Fruit fly (Drosophila melanogaster) ovary, adult (tissue): ENCODE measurements around the gene CG14949.

Experiments used
- CG17801 ChIP-seq: fragments of 200-800 bp; optimal IDR thresholded peaks from 2 replicates; lab custom pipeline; 2019; ENCODE audit warnings: missing biosample characterization, mild to moderate bottlenecking, missing genetic modification characterization, moderate library complexity; ENCODE audit not compliant: partially characterized antibody

The CG14949 gene

dm6 chr3L:2643324-2643723 is at the start of gene CG14949:
Gene CG14949 (minus strand): TSS chr3L:2643424.
- TF ChIP-seq CG17801: no peak

- no peak for TF ChIP-seq CG17801
Observed at dm6 chr3L:2661322-2661721, 18.1 kb upstream of the CG14949 start, which contains the start of gene CG33234. Gene CG33234 (plus strand): TSS chr3L:2661622.

dm6 chr3L:2659339-2659738 is 16.1 kb upstream of the CG14949 start, which contains the start of gene CG33233:
Gene CG33233 (plus strand): TSS chr3L:2659639.
- TF ChIP-seq CG17801: no peak

- TF ChIP-seq CG17801: peak; percentile 71
Observed at dm6 chr3L:2651800-2652199, 8.6 kb upstream of the CG14949 start, which contains the start of the genes ProRS-m, CG42304 and Snup. Gene ProRS-m (minus strand): TSS chr3L:2651850. Gene CG42304 (plus strand): TSS chr3L:2652088. Gene Snup (plus strand): TSS chr3L:2652088.

dm6 chr3L:2647523-2648378 is 4.5 kb upstream of the CG14949 start, which contains the start of gene CG1246:
Gene CG1246 (plus strand): TSS chr3L:2648048.
- TF ChIP-seq CG17801: no peak

dm6 chr3L:2645068-2645467 is 1.8 kb upstream of the CG14949 start, which contains the start of gene CG1143:
Gene CG1143 (plus strand): TSS chr3L:2645368.
- no peak for TF ChIP-seq CG17801

- peak; percentile 36 for TF ChIP-seq CG17801
Observed at dm6 chr3L:2636023-2636968, 6.9 kb downstream of the CG14949 start.

dm6 chr3L:2634929-2635799 is 8.1 kb downstream of the CG14949 start:
- TF ChIP-seq CG17801: peak; percentile 88

dm6 chr3L:2632763-2633100 is 10.5 kb downstream of the CG14949 start:
- TF ChIP-seq CG17801: peak; percentile 14

dm6 chr3L:2632048-2632762 is 11.0 kb downstream of the CG14949 start:
- TF ChIP-seq CG17801: no peak

- TF ChIP-seq CG17801: peak; percentile 71
Observed at dm6 chr3L:2631406-2631805, 11.8 kb downstream of the CG14949 start, which contains the start of the genes CG42245 and MEP-1. Gene CG42245 (plus strand): TSS chr3L:2631715. Gene MEP-1 (plus strand): TSS chr3L:2631715.

dm6 chr3L:2629964-2630363 is 13.3 kb downstream of the CG14949 start, which contains the start of gene Pxn:
Gene Pxn (minus strand): TSS chr3L:2630064.
- no peak for TF ChIP-seq CG17801

dm6 chr3L:2614222-2614621 is 29.0 kb downstream of the CG14949 start:
- TF ChIP-seq CG17801: no peak

dm6 chr3L:2608825-2609224 is 34.4 kb downstream of the CG14949 start:
- TF ChIP-seq CG17801: no peak

- no peak for TF ChIP-seq CG17801
Observed at dm6 chr3L:2600144-2600543, 43.1 kb downstream of the CG14949 start, which contains the start of gene CG16986. Gene CG16986 (plus strand): TSS chr3L:2600331.
